Fruit fly (Drosophila melanogaster): ENCODE data around the gene plh.

The plh gene

DNA sequence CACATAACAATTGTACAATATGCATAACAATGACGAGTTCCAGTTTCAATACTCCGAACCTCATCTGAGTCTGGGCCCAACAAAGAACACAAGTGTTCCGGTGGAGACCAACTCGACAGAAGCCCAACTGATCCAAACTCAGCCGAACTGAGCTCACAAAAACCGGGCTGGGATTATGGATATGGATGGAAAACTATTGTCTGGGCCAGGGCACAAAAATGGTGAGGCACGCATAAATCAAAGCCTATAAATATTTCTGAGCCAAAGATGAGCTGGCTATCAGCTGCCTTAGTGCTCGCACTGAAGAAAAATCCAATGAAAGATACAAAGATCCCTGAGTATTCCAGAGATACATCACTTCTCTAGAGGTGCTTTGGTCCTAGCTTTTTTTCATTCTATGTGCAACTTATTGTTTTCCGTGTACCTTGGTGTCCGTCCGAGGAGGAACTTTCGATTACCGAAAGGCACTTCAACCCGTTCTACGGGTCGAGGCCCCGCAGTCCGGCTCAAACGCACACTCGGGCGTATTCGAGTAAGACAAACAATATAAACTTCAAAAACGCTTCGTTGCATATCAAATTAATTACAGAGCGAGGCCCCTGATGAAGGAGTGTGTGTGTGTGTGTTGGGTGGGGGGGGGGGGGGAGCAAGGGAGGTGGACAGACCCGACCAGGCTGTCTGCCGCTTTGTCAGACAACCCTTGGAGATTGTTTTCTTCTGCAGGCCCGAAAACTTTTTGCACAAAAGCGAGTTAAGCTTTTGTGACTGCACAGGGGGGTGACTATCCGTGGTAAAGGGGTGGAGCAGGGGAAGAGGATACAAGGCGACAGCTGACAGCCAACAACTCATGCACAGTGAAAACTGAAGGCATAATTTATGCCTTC lies 12.9 kb upstream of the plh start (continued):
- TF ChIP-seq Dll (GFP tag; IDR thresholded peaks at IDR 0.05; ENCODE audit: partially characterized antibody) (no peak), GATAe (GFP tag; conservative IDR thresholded peaks at IDR 0.05) (no peak), ab (GFP tag; optimal IDR thresholded peaks at IDR 0.05) (no peak), Lhr (GFP tag; optimal IDR thresholded peaks at IDR 0.05) (no peak), otp (GFP tag; IDR thresholded peaks at IDR 0.05) (no peak), Bteb2 (GFP tag; optimal IDR thresholded peaks at IDR 0.05) (no peak), sd (tag; optimal IDR thresholded peaks at IDR 0.05) (no peak), scrt (GFP tag; optimal IDR thresholded peaks at IDR 0.05) (no peak), nau (GFP tag; optimal IDR thresholded peaks at IDR 0.05) (no peak), CG17361 (GFP tag; IDR thresholded peaks at IDR 0.05) (peak; percentile 51; the same call in 1 of the 3 replicates), D (optimal IDR thresholded peaks at IDR 0.05) (no peak), D (GFP tag; optimal IDR thresholded peaks at IDR 0.05) (peak; percentile 18), ttk (GFP tag; IDR thresholded peaks at IDR 0.05) (no peak), Chrac-16 (GFP tag; optimal IDR thresholded peaks at IDR 0.05) (no peak), CG4820 (GFP tag; optimal IDR thresholded peaks at IDR 0.05) (no peak), CG2129 (GFP tag; IDR thresholded peaks at IDR 0.05; ENCODE audit: partially characterized antibody) (no peak), Bgb (GFP tag; IDR thresholded peaks at IDR 0.05; ENCODE audit: partially characterized antibody) (no peak), cad (GFP tag; optimal IDR thresholded peaks at IDR 0.05) (no peak), Poxn (GFP tag; IDR thresholded peaks at IDR 0.05) (no peak), CG14710 (tag; optimal IDR thresholded peaks at IDR 0.05) (peak; percentile 10), CG4424 (GFP tag; optimal IDR thresholded peaks at IDR 0.05) (no peak), CG17612 (GFP tag; IDR thresholded peaks at IDR 0.05) (no peak), CG7839 (tag; optimal IDR thresholded peaks at IDR 0.05) (no peak), BEAF-32 (GFP tag; optimal IDR thresholded peaks at IDR 0.05) (no peak), Hr51 (GFP tag; optimal IDR thresholded peaks at IDR 0.05) (no peak), Adf1 (GFP tag; IDR thresholded peaks at IDR 0.05) (no peak), Dbx (GFP tag; IDR thresholded peaks at IDR 0.05) (no peak), nom (GFP tag; optimal IDR thresholded peaks at IDR 0.05) (no peak), gsb (GFP tag; IDR thresholded peaks at IDR 0.05) (no peak), Fer3 (tag; optimal IDR thresholded peaks at IDR 0.05) (no peak), CG3065 (GFP tag; optimal IDR thresholded peaks at IDR 0.05) (no peak), CG14667 (GFP tag; IDR thresholded peaks at IDR 0.05) (no peak), klu (GFP tag; IDR thresholded peaks at IDR 0.05) (no peak), CG5245 (GFP tag; optimal IDR thresholded peaks at IDR 0.05) (no peak), CG6854 (GFP tag; optimal IDR thresholded peaks at IDR 0.05) (no peak), ro (GFP tag; IDR thresholded peaks at IDR 0.05) (no peak), Dek (tag; optimal IDR thresholded peaks at IDR 0.05) (no peak), ci (GFP tag; IDR thresholded peaks at IDR 0.05) (no peak; the same call in 2 of the 3 replicates), cg (GFP tag; optimal IDR thresholded peaks at IDR 0.05) (peak; percentile 32), Camta (GFP tag; optimal IDR thresholded peaks at IDR 0.05) (no peak), CG11504 (tag; optimal IDR thresholded peaks at IDR 0.05) (peak; percentile 21), CG17359 (tag; optimal IDR thresholded peaks at IDR 0.05) (no peak), CG13624 (GFP tag; optimal IDR thresholded peaks at IDR 0.05) (no peak), D19B (GFP tag; optimal IDR thresholded peaks at IDR 0.05) (peak; percentile 5), CG34422 (GFP tag; IDR thresholded peaks at IDR 0.05) (no peak), eyg (GFP tag; optimal IDR thresholded peaks at IDR 0.05) (no peak), so (GFP tag; IDR thresholded peaks at IDR 0.05) (no peak), dysf (GFP tag; IDR thresholded peaks at IDR 0.05) (no peak), C15 (GFP tag; IDR thresholded peaks at IDR 0.05) (no peak), CG3726 (GFP tag; IDR thresholded peaks at IDR 0.05) (no peak)
